Fruit fly (Drosophila melanogaster): ENCODE results near the gene Srrm1.

Gene Srrm1

dm6 chr3L:13015823-13016465 lies 20.7 kb upstream of the Srrm1 start, which contains the start of gene CG11267 (continued):
- TF ChIP-seq zf30C (GFP tag; optimal IDR thresholded peaks at IDR 0.05), result peak; percentile 94
- peak; percentile 47 for TF ChIP-seq CG2202 (tag; optimal IDR thresholded peaks at IDR 0.05)
- peak; percentile 78; the same call in 1 of the 2 replicates for TF ChIP-seq danr (GFP tag; IDR thresholded peaks at IDR 0.05)
- peak; percentile 33 for TF ChIP-seq ERR (GFP tag; optimal IDR thresholded peaks at IDR 0.05)

DNA sequence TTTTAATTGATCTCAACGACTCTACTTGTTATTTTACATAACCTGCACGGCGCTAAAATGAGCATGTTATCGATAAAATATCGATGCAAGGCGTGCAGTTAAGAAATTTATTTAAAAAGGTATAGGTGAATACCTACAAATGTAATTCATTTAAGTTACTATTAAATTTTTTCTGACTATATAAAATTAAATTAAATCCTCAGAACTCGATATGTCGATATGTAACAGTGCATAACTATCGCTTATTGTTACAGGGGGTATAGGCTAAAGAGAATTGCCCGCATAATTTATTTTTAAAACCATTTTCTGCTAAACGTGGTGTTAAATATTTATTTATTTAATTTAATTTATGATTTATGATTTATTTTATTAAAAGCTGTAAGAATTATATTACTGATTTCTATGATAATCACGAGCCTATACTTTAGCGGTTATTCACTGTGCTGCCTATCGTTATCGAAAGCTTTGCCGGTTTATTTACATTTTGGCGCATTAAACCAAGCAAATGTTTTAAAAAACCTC lies 18.8 kb upstream of the Srrm1 start, which contains the start of the genes mRpL20 and Icmt:
mRpL20 (minus strand) TSS at position 65 of the 522 bp plus-strand sequence.
Icmt (plus strand) TSS at position 464 of the 522 bp plus-strand sequence.
- TF ChIP-seq tup (GFP tag; optimal IDR thresholded peaks at IDR 0.05) (peak; percentile 67), az2 (GFP tag; optimal IDR thresholded peaks at IDR 0.05) (peak; percentile 93), Poxn (GFP tag; IDR thresholded peaks at IDR 0.05) (peak; percentile 92), ssp (GFP tag; IDR thresholded peaks at IDR 0.05) (peak; percentile 92), Dip3 (GFP tag; optimal IDR thresholded peaks at IDR 0.05) (peak; percentile 35), CG30431 (GFP tag; optimal IDR thresholded peaks at IDR 0.05) (peak; percentile 76), gt (GFP tag; IDR thresholded peaks at IDR 0.05) (peak; percentile 93), ac (GFP tag; optimal IDR thresholded peaks at IDR 0.05) (peak; percentile 23), Dek (tag; optimal IDR thresholded peaks at IDR 0.05) (peak; percentile 97), chm (GFP tag; IDR thresholded peaks at IDR 0.05) (peak; percentile 88), CG10431 (GFP tag; optimal IDR thresholded peaks at IDR 0.05) (peak; percentile 78), Med (GFP tag) (peak; percentile 82), Lpt (GFP tag; optimal IDR thresholded peaks at IDR 0.05) (no peak), ap (GFP tag; IDR thresholded peaks at IDR 0.05) (peak; percentile 86), CG13287 (GFP tag; IDR thresholded peaks at IDR 0.05; ENCODE audit: partially characterized antibody) (peak; percentile 85), CG9797 (GFP tag; optimal IDR thresholded peaks at IDR 0.05) (no peak), CG12104 (GFP tag; optimal IDR thresholded peaks at IDR 0.05) (peak; percentile 72), dpn (GFP tag; optimal IDR thresholded peaks at IDR 0.05) (peak; percentile 51 to 94), grn (GFP tag; optimal IDR thresholded peaks at IDR 0.05) (no peak), dmrt11E (tag; optimal IDR thresholded peaks at IDR 0.05) (peak; percentile 84), bcd (GFP tag; optimal IDR thresholded peaks at IDR 0.05) (peak; percentile 93), Hand (GFP tag; optimal IDR thresholded peaks at IDR 0.05) (peak; percentile 83), tna (GFP tag; IDR thresholded peaks at IDR 0.05; ENCODE audit: partially characterized antibody) (peak; percentile 80), stwl (tag; optimal IDR thresholded peaks at IDR 0.05) (peak; percentile 40), knrl (GFP tag; IDR thresholded peaks at IDR 0.05; ENCODE audit: partially characterized antibody) (peak; percentile 76), bab2 (GFP tag; optimal IDR thresholded peaks at IDR 0.05) (peak; percentile 36), CG2199 (GFP tag; IDR thresholded peaks at IDR 0.05) (0 out of 3 replicates have a peak, but pooled peaks have one; percentile 13), CG3065 (GFP tag; optimal IDR thresholded peaks at IDR 0.05) (peak; percentile 64), Ets65A (GFP tag) (no peak), z (GFP tag; IDR thresholded peaks at IDR 0.05) (no peak), ab (GFP tag; optimal IDR thresholded peaks at IDR 0.05) (peak; percentile 4), CG18476 (GFP tag; optimal IDR thresholded peaks at IDR 0.05) (peak; percentile 66), jumu (GFP tag; optimal IDR thresholded peaks at IDR 0.05) (peak; percentile 26), CG7987 (GFP tag; optimal IDR thresholded peaks at IDR 0.05) (peak; percentile 28), Pdp1 (GFP tag; optimal IDR thresholded peaks at IDR 0.05) (peak; percentile 71 to 78), CG15601 (tag; optimal IDR thresholded peaks at IDR 0.05) (peak; percentile 92), CG1602 (GFP tag; optimal IDR thresholded peaks at IDR 0.05) (peak; percentile 92), CG18619 (GFP tag; optimal IDR thresholded peaks at IDR 0.05) (peak; percentile 87), CG10321 (GFP tag; IDR thresholded peaks at IDR 0.05) (peak; percentile 74), lbe (GFP tag; optimal IDR thresholded peaks at IDR 0.05) (peak; percentile 82), CG17385 (GFP tag; optimal IDR thresholded peaks at IDR 0.05) (peak; percentile 91), CoRest (tag; optimal IDR thresholded peaks at IDR 0.05) (peak; percentile 97), CG17361 (GFP tag; IDR thresholded peaks at IDR 0.05) (peak; percentile 98), cad (GFP tag; optimal IDR thresholded peaks at IDR 0.05) (no peak)
